Worm (Caenorhabditis elegans) whole organism, late embryonic: ENCODE data around the gene eak-7.

Experiments used
- ceh-34 ChIP-seq: sonication (generic microtip); optimal IDR thresholded peaks from 2 replicates; lab custom pipeline; 2016; ENCODE audit warnings: mild to moderate bottlenecking, missing genetic modification characterization, missing compliant biosample characterization
- dmd-4 ChIP-seq: sonication (generic microtip); optimal IDR thresholded peaks from 2 replicates; lab custom pipeline; 2016; ENCODE audit warnings: borderline replicate concordance, missing genetic modification characterization, missing compliant biosample characterization
- pag-3 ChIP-seq: sonication (generic microtip); optimal IDR thresholded peaks from 2 replicates; lab custom pipeline; 2016; ENCODE audit warnings: missing compliant biosample characterization, missing genetic modification characterization, borderline replicate concordance
- pha-4 ChIP-seq: fragments of 150-350 bp; optimal IDR thresholded peaks from 2 replicates; lab custom pipeline; 2018; ENCODE audit warnings: missing biosample characterization, missing genetic modification reagents, missing genetic modification characterization
- pros-1 ChIP-seq: fragments of 150-350 bp; optimal IDR thresholded peaks from 2 replicates; lab custom pipeline; 2014; ENCODE audit warnings: missing biosample characterization, missing genetic modification reagents, missing genetic modification characterization
- sox-2 ChIP-seq: fragments of 200-800 bp; sonication (Bioruptor generic); IDR thresholded peaks from 2 replicates; pipeline ENCODE4 v1.3.6; 2022; ENCODE audit warnings: missing genetic modification reagents, missing genetic modification characterization, missing compliant biosample characterization
- tbx-7 ChIP-seq: sonication (generic microtip); optimal IDR thresholded peaks from 2 replicates; lab custom pipeline; 2016; ENCODE audit warnings: missing genotype, missing genetic modification characterization, missing compliant biosample characterization
- unc-55 ChIP-seq: sonication (generic microtip); optimal IDR thresholded peaks from 2 replicates; lab custom pipeline; 2017; ENCODE audit warnings: missing biosample characterization, missing genetic modification reagents, missing genetic modification characterization

DNA sequence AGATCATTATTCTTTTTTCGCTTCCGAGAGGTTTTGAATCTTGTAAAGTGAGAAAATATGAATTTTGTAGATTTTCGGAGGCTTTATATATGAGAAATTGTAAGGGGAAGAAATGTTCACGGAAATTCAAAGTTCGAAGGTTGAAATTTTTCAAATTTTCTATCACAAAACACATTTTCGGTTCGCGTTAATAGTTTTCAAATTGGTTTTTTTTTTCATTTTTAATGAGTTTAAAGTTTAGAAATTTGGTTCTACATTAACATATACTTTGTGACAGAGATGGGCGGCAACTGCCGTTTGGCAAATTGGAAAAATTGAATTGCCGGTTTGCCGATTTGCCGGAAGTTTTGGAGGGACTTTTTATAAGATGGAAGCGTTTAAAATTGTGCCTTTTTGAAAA is 5.3 kb upstream of the eak-7 start, which contains the start of gene K08E7.4:
- no peak for TF ChIP-seq sox-2 (GFP tag; lab: Robert Waterston, UW)
- no peak for TF ChIP-seq unc-55
- no peak for TF ChIP-seq dmd-4 (tag; lab: Kevin White, UChicago)
- TF ChIP-seq pha-4 (tag; lab: Kevin White, UChicago), result no peak
- TF ChIP-seq pag-3 (tag; lab: Kevin White, UChicago), result no peak
- no peak for TF ChIP-seq ceh-34 (tag; lab: Kevin White, UChicago)
- no peak for TF ChIP-seq tbx-7 (tag; lab: Kevin White, UChicago)
- no peak for TF ChIP-seq pros-1 (tag; lab: Kevin White, UChicago)
